Fruit fly (Drosophila melanogaster) whole organism: ENCODE results near the gene Ser12.
A peak's percentile ranks its signal among the peaks of the same experiment; 100 is the strongest.

ENCODE experiments used
- CG8478 ChIP-seq: fragments of >200 bp; optimal IDR thresholded peaks from 2 replicates; lab custom pipeline; 2018; ENCODE audit warnings: inconsistent platforms
- Dll ChIP-seq: fragments of >200 bp; optimal IDR thresholded peaks from 2 replicates; lab custom pipeline; 2017
- EcR ChIP-seq, 2 experiments: fragments of >200 bp; optimal IDR thresholded peaks; 2 replicates each; lab custom pipeline; 2017; ENCODE audit warnings: missing biosample characterization in 2 of 2, missing genetic modification characterization in 2 of 2, missing genetic modification reagents in 2 of 2
- pan ChIP-seq: fragments of >200 bp; optimal IDR thresholded peaks from 2 replicates; lab custom pipeline; 2017
- psq ChIP-seq: fragments of >200 bp; optimal IDR thresholded peaks from 2 replicates; lab custom pipeline; 2017
- usp ChIP-seq: fragments of >200 bp; optimal IDR thresholded peaks from 2 replicates; lab custom pipeline; 2017; ENCODE audit warnings: missing biosample characterization, missing genetic modification characterization, mixed read lengths

Ser12 gene

DNA sequence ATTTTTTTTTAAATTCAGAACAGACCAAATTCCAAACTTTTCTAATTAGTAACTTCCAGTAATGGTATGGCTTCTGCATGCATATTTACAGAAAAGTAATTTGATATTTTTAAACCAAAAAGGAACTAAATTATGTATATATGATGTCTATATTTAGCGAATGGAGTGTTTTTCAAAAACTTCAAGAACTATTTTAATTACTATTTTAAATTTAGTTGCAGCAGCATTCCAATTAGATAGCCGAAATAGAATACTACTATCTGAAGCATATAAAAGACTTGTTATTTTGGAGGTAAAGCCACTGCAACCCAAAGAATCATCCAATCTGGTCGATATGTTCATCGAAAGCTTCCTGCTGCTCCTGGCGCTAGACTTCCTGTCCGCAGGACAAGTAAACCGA, 1.7 kb upstream of the Ser12 start, which contains the start of gene CG17234:
Gene CG17234 (plus strand): TSS at position 301 of the 400 bp plus-strand sequence.
- TF ChIP-seq psq (lab: Kevin White, UChicago) (no peak), Dll (lab: Kevin White, UChicago) (no peak), CG8478 (lab: Kevin White, UChicago) (no peak), usp (no peak), EcR (GFP tag; optimal IDR thresholded peaks at IDR 0.05; lab: Kevin White, UChicago) (no peak), pan (lab: Kevin White, UChicago) (no peak)

DNA sequence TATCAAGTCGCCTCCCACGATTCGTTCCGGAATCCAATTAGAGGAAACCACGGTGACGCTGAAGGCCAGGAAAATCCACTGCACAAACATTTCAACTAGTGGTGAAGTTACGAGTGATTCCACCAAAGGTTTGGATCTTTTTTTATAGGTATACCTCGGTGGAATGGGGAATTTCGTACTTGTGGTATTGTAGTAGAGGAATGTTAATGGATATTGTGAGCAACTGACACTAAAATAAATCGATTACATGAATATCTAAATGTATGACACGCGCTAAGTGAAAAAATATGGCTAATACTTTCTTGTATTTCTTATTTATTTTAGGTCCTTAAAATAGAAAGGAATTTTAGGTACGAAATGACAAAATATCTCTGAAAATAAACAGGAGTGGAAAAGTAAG, 1.2 kb upstream of the Ser12 start, which contains the start of gene CG17239:
Gene CG17239 (minus strand): TSS at position 101 of the 400 bp plus-strand sequence.
- no peak for TF ChIP-seq EcR (GFP tag; optimal IDR thresholded peaks at IDR 0.05; lab: Kevin White, UChicago)
- no peak for TF ChIP-seq CG8478 (lab: Kevin White, UChicago)
- TF ChIP-seq Dll (lab: Kevin White, UChicago), result no peak
- no peak for TF ChIP-seq psq (lab: Kevin White, UChicago)

DNA sequence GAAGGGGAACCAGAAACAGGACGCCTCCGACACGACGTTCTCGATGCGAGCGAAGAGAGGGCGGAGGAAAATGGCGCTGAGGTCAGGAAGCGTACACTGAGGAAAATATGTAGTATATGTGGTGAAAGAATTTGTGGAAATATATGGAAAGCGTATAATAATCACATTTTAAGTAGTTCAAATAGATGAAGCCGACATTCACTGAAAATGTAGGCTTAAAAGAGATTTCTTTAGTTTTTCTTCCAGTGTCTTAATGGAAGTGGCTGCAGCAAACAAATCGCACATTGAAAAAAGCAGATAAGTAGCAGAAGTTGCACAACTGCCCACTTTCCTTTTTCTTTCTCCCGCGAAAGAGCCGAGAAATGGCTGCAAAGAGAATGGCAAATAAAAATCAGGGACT, 1.5 kb downstream of the Ser12 start:
- TF ChIP-seq Dll (lab: Kevin White, UChicago) (no peak), psq (lab: Kevin White, UChicago) (no peak), pan (lab: Kevin White, UChicago) (no peak), CG8478 (lab: Kevin White, UChicago) (no peak), EcR (GFP tag; optimal IDR thresholded peaks at IDR 0.05; lab: Kevin White, UChicago) (no peak), usp (no peak)

DNA sequence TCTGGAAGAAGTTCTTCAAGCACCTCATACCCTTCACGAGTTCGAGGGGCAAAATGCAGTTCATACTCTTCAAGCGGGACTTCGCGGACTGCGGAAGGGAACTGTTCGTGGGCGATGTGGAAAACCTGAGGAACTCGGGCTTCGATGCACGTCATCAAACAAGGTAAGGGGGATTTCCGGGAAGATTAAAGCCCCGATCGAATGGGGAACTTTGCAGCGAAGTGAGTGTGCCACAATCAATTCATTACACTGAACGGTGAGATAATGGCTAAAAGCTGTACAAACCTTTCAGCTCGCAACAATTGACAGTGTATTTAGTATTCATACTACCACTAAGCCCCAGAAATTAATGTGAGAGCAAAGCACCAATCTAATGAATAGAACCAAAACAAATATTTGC, 8.3 kb downstream of the Ser12 start:
- TF ChIP-seq CG8478 (lab: Kevin White, UChicago) (no peak), pan (lab: Kevin White, UChicago) (no peak), psq (lab: Kevin White, UChicago) (no peak), EcR (GFP tag; optimal IDR thresholded peaks at IDR 0.05; lab: Kevin White, UChicago) (no peak), usp (no peak), Dll (lab: Kevin White, UChicago) (no peak)

DNA sequence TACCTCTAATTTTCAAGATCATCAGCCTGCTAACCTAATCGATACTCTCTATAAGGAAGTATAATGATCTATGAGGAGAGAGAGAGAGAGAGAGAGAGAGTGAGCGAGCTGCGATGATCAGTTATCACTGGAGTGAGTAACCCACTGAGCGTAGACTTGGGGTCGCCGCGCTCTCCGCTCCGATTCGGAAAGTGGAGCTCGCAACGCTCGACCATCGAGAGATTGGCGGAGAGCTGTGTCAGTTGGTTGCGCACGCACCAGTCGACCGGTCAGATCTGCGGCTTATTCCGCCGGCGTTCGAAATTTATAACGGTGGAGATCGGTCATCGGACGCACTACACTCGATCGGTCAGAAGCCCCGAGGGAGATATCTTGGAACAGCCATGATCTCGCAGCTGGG, 8.9 kb downstream of the Ser12 start, which contains the start of gene CG4267:
Gene CG4267 (plus strand): TSS at position 240 of the 400 bp plus-strand sequence.
- TF ChIP-seq usp, result no peak
- TF ChIP-seq psq (lab: Kevin White, UChicago), result no peak
- TF ChIP-seq Dll (lab: Kevin White, UChicago), result peak; percentile 96
- TF ChIP-seq EcR (GFP tag; optimal IDR thresholded peaks at IDR 0.05; lab: Kevin White, UChicago), result peak in 1 of 2 experiments; percentile 42
- TF ChIP-seq pan (lab: Kevin White, UChicago), result no peak
- no peak for TF ChIP-seq CG8478 (lab: Kevin White, UChicago)

DNA sequence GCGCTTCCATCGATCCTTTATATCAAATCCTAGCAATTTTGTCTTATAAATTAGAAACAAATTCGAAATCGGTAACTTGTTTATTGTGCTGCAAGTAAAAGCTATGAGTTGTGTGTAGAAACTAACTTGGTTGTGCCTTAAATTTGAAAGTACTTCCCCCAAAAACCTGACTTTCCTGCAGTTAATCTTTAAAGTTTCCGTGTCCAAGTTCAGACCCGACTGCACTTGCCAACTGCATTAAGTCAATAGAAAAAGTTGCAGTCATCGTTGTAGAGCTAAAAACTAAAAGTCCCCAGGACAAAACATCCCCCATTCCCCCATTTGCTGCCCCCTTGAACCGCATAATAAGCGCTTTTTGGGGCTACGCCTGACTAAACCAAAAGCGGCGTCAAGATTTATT, 10.6 kb downstream of the Ser12 start, which contains the start of gene Tengl1:
Gene Tengl1 (minus strand): TSS at position 101 of the 400 bp plus-strand sequence.
- TF ChIP-seq psq (lab: Kevin White, UChicago) (no peak), EcR (GFP tag; optimal IDR thresholded peaks at IDR 0.05; lab: Kevin White, UChicago) (no peak), usp (no peak), Dll (lab: Kevin White, UChicago) (no peak), CG8478 (lab: Kevin White, UChicago) (no peak), pan (lab: Kevin White, UChicago) (no peak)

DNA sequence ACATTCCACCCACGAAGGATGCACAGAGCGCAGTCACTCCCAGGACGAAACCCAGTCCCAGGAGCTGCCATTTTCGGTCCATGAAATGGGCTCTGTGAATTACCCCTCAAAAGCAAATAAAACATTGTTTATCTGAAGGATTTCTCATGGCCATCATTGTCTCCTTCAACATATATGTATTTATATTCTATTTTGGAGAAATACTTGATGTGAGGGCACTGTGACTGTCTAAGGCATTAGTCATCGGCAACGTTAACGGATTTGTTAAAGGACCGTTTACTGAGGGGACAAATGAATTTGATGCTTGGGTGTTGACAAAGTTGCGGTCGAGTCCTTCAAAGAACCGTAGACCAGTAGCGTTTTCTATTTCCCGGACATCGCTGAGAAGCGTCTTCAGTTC, 11.8 kb downstream of the Ser12 start, which contains the start of gene Tengl2:
Gene Tengl2 (minus strand): TSS at position 101 of the 400 bp plus-strand sequence.
- TF ChIP-seq usp (no peak), CG8478 (lab: Kevin White, UChicago) (no peak), EcR (GFP tag; optimal IDR thresholded peaks at IDR 0.05; lab: Kevin White, UChicago) (no peak), psq (lab: Kevin White, UChicago) (no peak)

DNA sequence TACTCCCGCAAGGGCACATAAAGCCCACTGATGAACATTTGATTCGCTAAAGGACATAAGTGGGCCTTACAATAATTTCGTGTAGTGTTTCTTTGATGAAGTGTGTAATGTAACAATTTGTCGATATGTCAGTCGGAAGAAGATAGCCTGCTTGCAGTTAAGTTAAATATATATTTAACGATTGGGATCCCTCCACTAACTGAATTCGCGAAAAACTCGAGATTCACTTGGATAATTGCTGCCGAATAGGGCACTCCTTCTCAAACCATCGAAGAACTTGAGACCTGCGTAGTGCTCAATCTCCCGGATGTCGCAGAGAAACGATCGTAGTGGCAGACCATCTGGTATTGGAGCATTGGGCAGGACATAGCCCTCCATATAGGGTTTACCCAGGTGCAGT, 12.9 kb downstream of the Ser12 start, which contains the start of gene Tengl3:
Gene Tengl3 (minus strand): TSS at position 101 of the 400 bp plus-strand sequence.
- no peak for TF ChIP-seq Dll (lab: Kevin White, UChicago)
- TF ChIP-seq psq (lab: Kevin White, UChicago), result no peak
- TF ChIP-seq EcR (GFP tag; optimal IDR thresholded peaks at IDR 0.05; lab: Kevin White, UChicago), result no peak
- TF ChIP-seq pan (lab: Kevin White, UChicago), result no peak
- no peak for TF ChIP-seq CG8478 (lab: Kevin White, UChicago)

DNA sequence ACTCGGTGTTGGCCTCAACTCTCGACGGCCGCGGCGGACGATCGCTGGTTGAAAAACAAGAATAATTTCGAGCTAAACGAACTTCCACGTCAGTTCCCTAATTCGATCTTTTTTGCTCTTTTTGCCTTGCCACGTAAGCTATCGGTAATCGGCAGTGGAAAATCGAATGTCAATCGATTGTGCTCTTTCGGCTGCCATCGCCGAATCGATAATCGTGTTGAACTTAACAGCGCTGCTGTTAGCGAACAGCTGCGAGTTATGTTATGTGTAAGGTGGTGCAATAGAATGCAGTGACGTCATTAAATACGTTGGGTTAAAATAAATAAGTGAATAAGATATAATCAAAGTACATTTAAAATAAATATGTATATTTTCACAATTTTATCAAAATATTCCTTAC, 14.4 kb downstream of the Ser12 start, which contains the start of gene Sec24CD:
Gene Sec24CD (minus strand): TSS at position 123 of the 400 bp plus-strand sequence.
- no peak for TF ChIP-seq EcR (GFP tag; optimal IDR thresholded peaks at IDR 0.05; lab: Kevin White, UChicago)
- no peak for TF ChIP-seq Dll (lab: Kevin White, UChicago)
- TF ChIP-seq usp, result no peak
- TF ChIP-seq CG8478 (lab: Kevin White, UChicago), result no peak
- no peak for TF ChIP-seq pan (lab: Kevin White, UChicago)
- TF ChIP-seq psq (lab: Kevin White, UChicago), result no peak

DNA sequence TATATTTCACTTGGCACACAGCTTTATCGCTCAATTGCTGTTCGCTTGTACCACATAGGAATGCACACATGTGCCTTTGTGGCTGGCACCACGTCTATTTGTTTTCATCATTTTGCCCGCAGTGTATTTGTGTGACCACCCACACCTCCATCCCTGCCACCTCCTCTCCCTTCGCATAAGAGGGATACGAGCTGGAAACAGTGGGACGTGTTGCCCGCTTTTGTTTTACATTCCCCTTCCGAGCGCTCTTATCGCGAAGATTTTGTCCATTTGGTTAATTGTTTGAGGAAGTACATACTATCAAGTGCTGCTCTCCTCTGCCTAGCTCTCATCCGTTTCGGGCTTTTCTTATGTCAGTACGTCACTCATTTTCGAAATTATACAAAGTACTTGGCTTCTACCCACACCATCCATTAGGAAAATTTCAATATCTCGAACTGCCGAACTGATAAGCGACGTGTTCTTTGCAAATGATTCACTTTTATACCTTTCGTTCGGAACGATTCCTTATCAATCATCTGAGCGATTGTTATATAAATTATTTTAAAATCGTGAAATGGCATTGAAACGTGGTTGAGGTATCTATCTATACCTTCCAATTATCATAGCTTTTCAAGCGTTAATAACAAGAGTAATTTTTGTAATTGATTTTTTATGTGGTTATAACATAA, 22.8 kb downstream of the Ser12 start:
- TF ChIP-seq Dll (lab: Kevin White, UChicago) (no peak), EcR (GFP tag; optimal IDR thresholded peaks at IDR 0.05; lab: Kevin White, UChicago) (no peak), CG8478 (lab: Kevin White, UChicago) (no peak), psq (lab: Kevin White, UChicago) (no peak), pan (lab: Kevin White, UChicago) (no peak), usp (no peak)

DNA sequence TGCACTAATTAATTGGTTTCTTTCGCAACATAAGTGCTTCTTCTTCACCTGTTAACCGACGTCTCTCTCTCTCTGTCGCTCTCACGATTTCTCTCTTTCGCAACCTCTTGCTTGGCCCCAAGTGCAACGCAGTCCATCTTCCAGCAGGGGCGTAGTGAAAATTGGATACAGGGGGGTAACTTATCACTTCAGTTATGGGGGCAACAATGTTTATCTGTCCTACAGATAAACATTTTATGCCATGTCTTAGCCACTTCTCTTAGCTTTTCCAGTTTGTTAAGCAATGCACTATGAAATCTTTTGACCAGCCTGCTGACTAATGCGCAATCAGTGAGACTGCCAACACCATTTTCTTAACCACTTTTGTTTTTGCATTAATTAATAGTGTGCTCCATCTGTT, 23.8 kb downstream of the Ser12 start:
- TF ChIP-seq Dll (lab: Kevin White, UChicago) (no peak), EcR (GFP tag; optimal IDR thresholded peaks at IDR 0.05; lab: Kevin White, UChicago) (no peak), psq (lab: Kevin White, UChicago) (no peak), pan (lab: Kevin White, UChicago) (no peak), usp (no peak), CG8478 (lab: Kevin White, UChicago) (no peak)
